Worm (Caenorhabditis elegans) whole organism, L1 larva: ENCODE data around the gene rec-8.

ENCODE experiments used
- aha-1 ChIP-seq: fragments of 150-350 bp; optimal IDR thresholded peaks from 2 replicates; lab custom pipeline; 2014; ENCODE audit warnings: missing biosample characterization, missing genetic modification characterization
- ces-1 ChIP-seq: fragments of 150-350 bp; optimal IDR thresholded peaks from 2 replicates; lab custom pipeline; 2014; ENCODE audit warnings: missing biosample characterization, missing genetic modification reagents, missing genetic modification characterization
- dsc-1 ChIP-seq: sonication (generic microtip); optimal IDR thresholded peaks from 2 replicates; lab custom pipeline; 2016; ENCODE audit warnings: mild to moderate bottlenecking, missing genetic modification characterization, missing compliant biosample characterization
- lin-13 ChIP-seq: fragments of 150-350 bp; optimal IDR thresholded peaks from 2 replicates; lab custom pipeline; 2014; ENCODE audit warnings: missing biosample characterization, missing genetic modification reagents, missing genetic modification characterization
- lin-39 ChIP-seq: fragments of 150-350 bp; optimal IDR thresholded peaks from 2 replicates; lab custom pipeline; 2014; ENCODE audit warnings: missing biosample characterization, missing genetic modification reagents, missing genetic modification characterization
- lsy-2 ChIP-seq, 2 experiments: fragments of 150-350 bp; optimal IDR thresholded peaks; 2 replicates each; lab custom pipeline; 2014; ENCODE audit warnings: missing biosample characterization in 2 of 2, missing genetic modification characterization in 2 of 2
- nhr-11 ChIP-seq: fragments of 150-350 bp; optimal IDR thresholded peaks from 2 replicates; lab custom pipeline; 2014; ENCODE audit warnings: missing biosample characterization, missing genetic modification characterization
- nhr-12 ChIP-seq: sonication (generic microtip); optimal IDR thresholded peaks from 2 replicates; lab custom pipeline; 2017; ENCODE audit warnings: missing biosample characterization, missing genetic modification characterization

- TF ChIP-seq dsc-1 (tag; lab: Kevin White, UChicago) (no peak), lin-39 (tag; lab: Kevin White, UChicago) (no peak), ces-1 (GFP tag; lab: Kevin White, UChicago) (no peak), aha-1 (tag; lab: Kevin White, UChicago) (no peak), nhr-12 (tag; lab: Kevin White, UChicago) (no peak), lin-13 (GFP tag; lab: Kevin White, UChicago) (no peak), nhr-11 (tag; lab: Kevin White, UChicago) (no peak), lsy-2 (tag; optimal IDR thresholded peaks at IDR 0.05; lab: Kevin White, UChicago) (peak in 1 of 2 experiments; percentile 19)
These were observed 16.3 kb upstream of the rec-8 start, which contains the start of gene agt-1 for ce11 chrIV:13369120-13369842.
